Fruit fly (Drosophila melanogaster) whole organism, embryonic: ENCODE results near the gene unc-119.

Source experiments
- Aef1 ChIP-seq: fragments of 200-800 bp; sonication (Bioruptor generic); IDR thresholded peaks from 3 replicates; pipeline ENCODE4 v1.3.6; 2022; ENCODE audit warnings: missing biosample characterization, missing genetic modification characterization
- B-H1 ChIP-seq: fragments of 200-800 bp; sonication (Bioruptor generic); IDR thresholded peaks from 3 replicates; pipeline ENCODE4 v1.3.6; 2022; ENCODE audit warnings: missing biosample characterization, missing genetic modification characterization
- BEAF-32 ChIP-seq: fragments of 200-800 bp; sonication (Bioruptor generic); optimal IDR thresholded peaks from 3 replicates; lab custom pipeline; 2017; ENCODE audit warnings: missing biosample characterization, missing genetic modification characterization, mild to moderate bottlenecking, moderate library complexity, missing genetic modification reagents
- CG12071 ChIP-seq: fragments of 200-800 bp; sonication (Bioruptor generic); optimal IDR thresholded peaks from 3 replicates; lab custom pipeline; 2018; ENCODE audit warnings: missing biosample characterization, mild to moderate bottlenecking, missing genetic modification characterization
- CG12219 ChIP-seq: fragments of 200-800 bp; sonication (Bioruptor generic); optimal IDR thresholded peaks from 3 replicates; lab custom pipeline; 2018; ENCODE audit warnings: missing biosample characterization, mild to moderate bottlenecking, missing genetic modification characterization
- CG13624 ChIP-seq: fragments of 200-800 bp; sonication (Bioruptor generic); optimal IDR thresholded peaks from 2 replicates; lab custom pipeline; 2016; ENCODE audit warnings: missing biosample characterization, missing genetic modification characterization
- CG14965 ChIP-seq: fragments of 200-800 bp; sonication (Bioruptor generic); optimal IDR thresholded peaks from 2 replicates; lab custom pipeline; 2016; ENCODE audit warnings: missing biosample characterization, missing genetic modification characterization, borderline replicate concordance
- CG18262 ChIP-seq: fragments of 200-800 bp; optimal IDR thresholded peaks from 3 replicates; lab custom pipeline; 2019; ENCODE audit warnings: missing biosample characterization, mild to moderate bottlenecking, missing genetic modification characterization, moderate library complexity
- CG18764 ChIP-seq: fragments of 200-800 bp; sonication (Bioruptor generic); optimal IDR thresholded peaks from 3 replicates; lab custom pipeline; 2016; ENCODE audit warnings: missing biosample characterization, missing genetic modification characterization
- CG30020 ChIP-seq: fragments of 200-800 bp; optimal IDR thresholded peaks from 2 replicates; lab custom pipeline; 2019; ENCODE audit warnings: missing biosample characterization, mild to moderate bottlenecking, missing genetic modification characterization, moderate library complexity
- CG32532 ChIP-seq: fragments of 200-800 bp; sonication (Bioruptor generic); IDR thresholded peaks from 2 replicates; pipeline ENCODE4 v1.3.6; 2022; ENCODE audit warnings: missing biosample characterization, missing genetic modification characterization
- CG33213 ChIP-seq: fragments of 200-800 bp; sonication (Bioruptor generic); optimal IDR thresholded peaks from 3 replicates; lab custom pipeline; 2016; ENCODE audit warnings: missing biosample characterization, missing genetic modification characterization
- CG3726 ChIP-seq: fragments of 200-800 bp; sonication (Bioruptor generic); IDR thresholded peaks from 3 replicates; pipeline ENCODE4, ENCODE4 v1.3.6; 2022; ENCODE audit warnings: missing biosample characterization, missing genetic modification characterization
- CG4404 ChIP-seq: fragments of 200-800 bp; sonication (Bioruptor generic); IDR thresholded peaks from 2 replicates; pipeline ENCODE4 v1.3.6; 2022; ENCODE audit warnings: missing biosample characterization, missing genetic modification characterization
- CG7271 ChIP-seq: fragments of 200-800 bp; sonication (Bioruptor generic); optimal IDR thresholded peaks from 2 replicates; lab custom pipeline; 2018; ENCODE audit warnings: missing biosample characterization, mild to moderate bottlenecking, missing genetic modification characterization, moderate library complexity
- CG7963 ChIP-seq: fragments of 200-800 bp; sonication (Bioruptor generic); IDR thresholded peaks from 3 replicates; pipeline ENCODE4 v1.3.6; 2022; ENCODE audit warnings: missing biosample characterization, missing genetic modification characterization; ENCODE audit not compliant: partially characterized antibody
- CG8089 ChIP-seq: fragments of 200-800 bp; sonication (Bioruptor generic); optimal IDR thresholded peaks from 3 replicates; lab custom pipeline; 2016; ENCODE audit warnings: missing biosample characterization, missing genetic modification characterization
- CG8281 ChIP-seq: fragments of 200-800 bp; sonication (Bioruptor generic); optimal IDR thresholded peaks from 2 replicates; lab custom pipeline; 2018; ENCODE audit warnings: missing biosample characterization, mild to moderate bottlenecking, missing genetic modification characterization, moderate library complexity
- CG9437 ChIP-seq: fragments of 200-800 bp; sonication (Bioruptor generic); optimal IDR thresholded peaks from 2 replicates; lab custom pipeline; 2018; ENCODE audit warnings: missing biosample characterization, mild to moderate bottlenecking, missing genetic modification characterization
- CoRest ChIP-seq: fragments of 200-800 bp; sonication (Bioruptor generic); optimal IDR thresholded peaks from 3 replicates; lab custom pipeline; 2018; ENCODE audit warnings: missing biosample characterization, mild to moderate bottlenecking, missing genetic modification characterization, moderate library complexity
- Drgx ChIP-seq: fragments of 200-800 bp; sonication (Bioruptor generic); IDR thresholded peaks from 2 replicates; pipeline ENCODE4 v1.3.6; 2022; ENCODE audit warnings: missing biosample characterization, missing genetic modification characterization
- Elba2 ChIP-seq: fragments of 200-800 bp; sonication (Bioruptor generic); optimal IDR thresholded peaks from 3 replicates; lab custom pipeline; 2016; ENCODE audit warnings: missing biosample characterization, missing genetic modification characterization
- HLH4C ChIP-seq: fragments of 200-800 bp; sonication (Bioruptor generic); IDR thresholded peaks from 3 replicates; pipeline ENCODE4 v1.3.6; 2022; ENCODE audit warnings: missing biosample characterization, missing genetic modification characterization; ENCODE audit not compliant: partially characterized antibody
- Kr ChIP-seq: fragments of 200-800 bp; sonication (Bioruptor generic); optimal IDR thresholded peaks from 2 replicates; lab custom pipeline; 2017; ENCODE audit warnings: missing biosample characterization, mild to moderate bottlenecking, missing genetic modification characterization
- Max ChIP-seq: fragments of 200-800 bp; sonication (Bioruptor generic); optimal IDR thresholded peaks from 2 replicates; lab custom pipeline; 2016; ENCODE audit warnings: missing biosample characterization, mild to moderate bottlenecking, missing genetic modification characterization
- Meics ChIP-seq: fragments of 200-800 bp; sonication (Bioruptor generic); optimal IDR thresholded peaks from 2 replicates; lab custom pipeline; 2017; ENCODE audit warnings: missing biosample characterization, mild to moderate bottlenecking, missing genetic modification characterization
- NC2α ChIP-seq: fragments of 200-800 bp; sonication (Bioruptor generic); optimal IDR thresholded peaks from 2 replicates; lab custom pipeline; 2016; ENCODE audit warnings: missing biosample characterization, missing genetic modification characterization
- Nf-YA ChIP-seq: fragments of 200-800 bp; sonication (Bioruptor generic); IDR thresholded peaks from 2 replicates; pipeline ENCODE4 v1.3.6; 2022; ENCODE audit warnings: missing biosample characterization, missing genetic modification characterization
- Scr ChIP-seq: fragments of 200-800 bp; sonication (Bioruptor generic); IDR thresholded peaks from 2 replicates; pipeline ENCODE4 v1.3.6; 2022; ENCODE audit warnings: missing biosample characterization, missing genetic modification characterization; ENCODE audit not compliant: partially characterized antibody
- br ChIP-seq: fragments of >200 bp; optimal IDR thresholded peaks from 2 replicates; lab custom pipeline; 2017
- bsh ChIP-seq, 2 experiments: fragments of 200-800 bp; sonication (Bioruptor generic); optimal IDR thresholded peaks; 2 replicates each; lab custom pipeline; 2017 to 2018; ENCODE audit warnings: mild to moderate bottlenecking in 2 of 2, missing biosample characterization in 2 of 2, missing genetic modification characterization in 2 of 2, moderate library complexity in 1 of 2
- btn ChIP-seq: fragments of 200-800 bp; sonication (Bioruptor generic); optimal IDR thresholded peaks from 2 replicates; lab custom pipeline; 2016; ENCODE audit warnings: missing biosample characterization, missing genetic modification characterization
- chm ChIP-seq: fragments of 200-800 bp; sonication (Bioruptor generic); IDR thresholded peaks from 2 replicates; pipeline ENCODE4 v1.3.6; 2022; ENCODE audit warnings: missing biosample characterization, missing genetic modification characterization
- ci ChIP-seq: fragments of 200-800 bp; sonication (Bioruptor generic); IDR thresholded peaks from 3 replicates; pipeline ENCODE4 v1.3.6; 2022; ENCODE audit warnings: missing biosample characterization, missing genetic modification characterization
- eyg ChIP-seq: fragments of 200-800 bp; sonication (Bioruptor generic); optimal IDR thresholded peaks from 3 replicates; lab custom pipeline; 2016; ENCODE audit warnings: missing biosample characterization, missing genetic modification characterization
- fu2 ChIP-seq: fragments of 200-800 bp; sonication (Bioruptor generic); optimal IDR thresholded peaks from 2 replicates; lab custom pipeline; 2016; ENCODE audit warnings: missing biosample characterization, missing genetic modification characterization
- hkb ChIP-seq, 2 experiments: fragments of 200-800 bp in 1 of 2; fragments of >200 bp in 1 of 2; sonication (Bioruptor generic) in 1 of 2; IDR thresholded peaks in 1 of 2; optimal IDR thresholded peaks in 1 of 2; 2 replicates each; pipeline versions ENCODE4 v1.3.6 to Lab custom; 2017 to 2022; ENCODE audit warnings: missing biosample characterization in 1 of 2, missing genetic modification characterization in 1 of 2
- ind ChIP-seq: fragments of 200-800 bp; sonication (Bioruptor generic); optimal IDR thresholded peaks from 3 replicates; lab custom pipeline; 2016; ENCODE audit warnings: missing biosample characterization, missing genetic modification characterization
- inv ChIP-seq: fragments of 200-800 bp; sonication (Bioruptor generic); IDR thresholded peaks from 2 replicates; pipeline ENCODE4 v1.3.6; 2022; ENCODE audit warnings: missing biosample characterization, missing genetic modification characterization; ENCODE audit not compliant: partially characterized antibody
- kah ChIP-seq: fragments of 200-800 bp; sonication (Bioruptor generic); optimal IDR thresholded peaks from 2 replicates; lab custom pipeline; 2018; ENCODE audit warnings: missing biosample characterization, mild to moderate bottlenecking, missing genetic modification characterization
- mirr ChIP-seq: fragments of 200-800 bp; sonication (Bioruptor generic); optimal IDR thresholded peaks from 3 replicates; lab custom pipeline; 2018; ENCODE audit warnings: missing biosample characterization, mild to moderate bottlenecking, missing genetic modification characterization
- nau ChIP-seq: fragments of 200-800 bp; sonication (Bioruptor generic); optimal IDR thresholded peaks from 3 replicates; lab custom pipeline; 2017; ENCODE audit warnings: missing biosample characterization, mild to moderate bottlenecking, missing genetic modification characterization, missing genetic modification reagents
- oc ChIP-seq: fragments of 200-800 bp; sonication (Bioruptor generic); optimal IDR thresholded peaks from 2 replicates; lab custom pipeline; 2018; ENCODE audit warnings: missing biosample characterization, mild to moderate bottlenecking, missing genetic modification characterization, moderate library complexity
- pros ChIP-seq: fragments of 200-800 bp; sonication (Bioruptor generic); optimal IDR thresholded peaks from 3 replicates; lab custom pipeline; 2019; ENCODE audit warnings: missing biosample characterization, mild to moderate bottlenecking, missing genetic modification characterization, moderate library complexity
- row ChIP-seq: fragments of 200-800 bp; sonication (Bioruptor generic); IDR thresholded peaks from 3 replicates; pipeline ENCODE4 v1.3.6; 2022; ENCODE audit warnings: missing biosample characterization, missing genetic modification characterization
- seq ChIP-seq: fragments of 200-800 bp; sonication (Bioruptor generic); IDR thresholded peaks from 2 replicates; pipeline ENCODE4 v1.3.6; 2022; ENCODE audit warnings: missing biosample characterization, missing genetic modification characterization
- sima ChIP-seq: fragments of 200-800 bp; sonication (Bioruptor generic); optimal IDR thresholded peaks from 2 replicates; lab custom pipeline; 2016; ENCODE audit warnings: missing biosample characterization, missing genetic modification characterization
- tgo ChIP-seq: fragments of 200-800 bp; sonication (Bioruptor generic); IDR thresholded peaks from 3 replicates; pipeline ENCODE4 v1.3.6; 2022; ENCODE audit warnings: missing biosample characterization, missing genetic modification characterization
- z ChIP-seq: fragments of 200-800 bp; sonication (Bioruptor generic); IDR thresholded peaks from 3 replicates; pipeline ENCODE4 v1.3.6; 2022; ENCODE audit warnings: missing biosample characterization, missing genetic modification characterization

unc-119 gene

dm6 chrX:7293133-7293873, 2.2 kb upstream of the unc-119 start (continued):
- TF ChIP-seq BEAF-32 (no peak), pros (peak; percentile 47), btn (GFP tag; lab: Kevin White, UChicago) (peak; percentile 66), CG12219 (GFP tag; lab: Kevin White, UChicago) (peak; percentile 74), CG7271 (tag; lab: Kevin White, UChicago) (peak; percentile 55), CG32532 (GFP tag; lab: Robert Waterston, UW) (no peak), HLH4C (GFP tag; lab: Robert Waterston, UW) (no peak), CG14965 (GFP tag; lab: Kevin White, UChicago) (peak; percentile 41), CG18764 (GFP tag; lab: Kevin White, UChicago) (peak; percentile 65), CG8281 (tag; lab: Kevin White, UChicago) (peak; percentile 68), NC2α (GFP tag; lab: Kevin White, UChicago) (peak; percentile 73), tgo (GFP tag; lab: Robert Waterston, UW) (peak; percentile 64), nau (GFP tag; lab: Kevin White, UChicago) (peak; percentile 65), CG8089 (GFP tag; lab: Kevin White, UChicago) (peak; percentile 85), br (no peak), seq (GFP tag; lab: Robert Waterston, UW) (peak; percentile 43; the same call in 1 of the 2 replicates), CG33213 (GFP tag; lab: Kevin White, UChicago) (peak; percentile 80), B-H1 (GFP tag; lab: Robert Waterston, UW) (peak; percentile 76), inv (GFP tag; lab: Robert Waterston, UW) (no peak), Max (GFP tag; lab: Kevin White, UChicago) (peak; percentile 33), kah (peak; percentile 46), CG7963 (GFP tag; lab: Robert Waterston, UW) (no peak), z (GFP tag; lab: Robert Waterston, UW) (peak; percentile 83), Scr (no peak), CG3726 (GFP tag; lab: Robert Waterston, UW) (peak; percentile 86), CG13624 (GFP tag; lab: Kevin White, UChicago) (peak; percentile 48), oc (tag; lab: Kevin White, UChicago) (peak; percentile 79), bsh (GFP tag; optimal IDR thresholded peaks at IDR 0.05; lab: Kevin White, UChicago) (peak; percentile 66 to 95), Nf-YA (GFP tag; lab: Robert Waterston, UW) (peak; percentile 62), eyg (GFP tag; lab: Kevin White, UChicago) (peak; percentile 40), CG9437 (GFP tag; lab: Kevin White, UChicago) (peak; percentile 63), hkb (optimal IDR thresholded peaks at IDR 0.05; lab: Kevin White, UChicago) (no peak), hkb (GFP tag; IDR thresholded peaks at IDR 0.05; lab: Robert Waterston, UW) (peak; percentile 76), Elba2 (GFP tag; lab: Kevin White, UChicago) (peak; percentile 22), sima (GFP tag; lab: Kevin White, UChicago) (no peak), chm (GFP tag; lab: Robert Waterston, UW) (peak; percentile 90), CG18262 (tag; lab: Kevin White, UChicago) (peak; percentile 86), fu2 (GFP tag; lab: Kevin White, UChicago) (peak; percentile 18), Drgx (peak; percentile 87), CG30020 (tag; lab: Kevin White, UChicago) (peak; percentile 35), CoRest (tag; lab: Kevin White, UChicago) (peak; percentile 83), ci (GFP tag; lab: Robert Waterston, UW) (peak; percentile 93), Meics (GFP tag; lab: Kevin White, UChicago) (peak; percentile 27), CG4404 (GFP tag; lab: Robert Waterston, UW) (peak; percentile 87), Aef1 (peak; percentile 63), row (GFP tag; lab: Robert Waterston, UW) (peak; percentile 79), ind (GFP tag; lab: Kevin White, UChicago) (peak; percentile 78), CG12071 (peak; percentile 77), mirr (GFP tag; lab: Kevin White, UChicago) (no peak), Kr (GFP tag; lab: Kevin White, UChicago) (no peak)
